Fruit fly (Drosophila melanogaster) whole organism, embryonic: ENCODE results near the gene Xport-B.

Source experiments
- Ada2b ChIP-seq: fragments of 200-800 bp; sonication (Bioruptor generic); IDR thresholded peaks from 2 replicates; pipeline ENCODE4 v1.3.6; 2022; ENCODE audit warnings: missing biosample characterization, missing genetic modification characterization
- Aef1 ChIP-seq: fragments of 200-800 bp; sonication (Bioruptor generic); IDR thresholded peaks from 3 replicates; pipeline ENCODE4 v1.3.6; 2022; ENCODE audit warnings: missing biosample characterization, missing genetic modification characterization
- CG10274 ChIP-seq: fragments of 200-800 bp; sonication (Bioruptor generic); optimal IDR thresholded peaks from 3 replicates; lab custom pipeline; 2017; ENCODE audit warnings: missing biosample characterization, mild to moderate bottlenecking, missing genetic modification characterization
- CG11456 ChIP-seq: fragments of 200-800 bp; sonication (Bioruptor generic); IDR thresholded peaks from 3 replicates; pipeline ENCODE4 v1.3.6; 2022; ENCODE audit warnings: missing biosample characterization, missing genetic modification characterization
- CG11723 ChIP-seq: fragments of 200-800 bp; sonication (Bioruptor generic); optimal IDR thresholded peaks from 2 replicates; lab custom pipeline; 2017; ENCODE audit warnings: missing biosample characterization, mild to moderate bottlenecking, missing genetic modification characterization
- CG15479 ChIP-seq: fragments of 200-800 bp; sonication (Bioruptor generic); optimal IDR thresholded peaks from 3 replicates; lab custom pipeline; 2019; ENCODE audit warnings: missing biosample characterization, mild to moderate bottlenecking, missing genetic modification characterization, moderate library complexity
- CG1603 ChIP-seq: fragments of 200-800 bp; sonication (Bioruptor generic); optimal IDR thresholded peaks from 2 replicates; lab custom pipeline; 2019; ENCODE audit warnings: missing biosample characterization, mild to moderate bottlenecking, missing genetic modification characterization, moderate library complexity
- CG17829 ChIP-seq: fragments of 200-800 bp; optimal IDR thresholded peaks from 2 replicates; lab custom pipeline; 2019; ENCODE audit warnings: missing biosample characterization, mild to moderate bottlenecking, missing genetic modification characterization, moderate library complexity
- CG31224 ChIP-seq: fragments of 200-800 bp; sonication (Bioruptor generic); IDR thresholded peaks from 2 replicates; pipeline ENCODE4 v1.3.6; 2022; ENCODE audit warnings: missing biosample characterization, missing genetic modification characterization
- CG34376 ChIP-seq: fragments of 200-800 bp; sonication (Bioruptor generic); optimal IDR thresholded peaks from 2 replicates; lab custom pipeline; 2018; ENCODE audit warnings: missing biosample characterization, mild to moderate bottlenecking, missing genetic modification characterization
- CG34422 ChIP-seq: fragments of 200-800 bp; sonication (Bioruptor generic); IDR thresholded peaks from 3 replicates; pipeline ENCODE4 v1.3.6; 2022; ENCODE audit warnings: missing biosample characterization, missing genetic modification characterization
- CG3838 ChIP-seq: fragments of 200-800 bp; sonication (Bioruptor generic); optimal IDR thresholded peaks from 3 replicates; lab custom pipeline; 2016; ENCODE audit warnings: missing biosample characterization, missing genetic modification characterization
- CG6791 ChIP-seq: fragments of 200-800 bp; sonication (Bioruptor generic); IDR thresholded peaks from 3 replicates; pipeline ENCODE4 v1.3.6; 2022; ENCODE audit warnings: missing biosample characterization, missing genetic modification characterization; ENCODE audit not compliant: partially characterized antibody
- CG6813 ChIP-seq: fragments of 200-800 bp; sonication (Bioruptor generic); optimal IDR thresholded peaks from 2 replicates; lab custom pipeline; 2017; ENCODE audit warnings: missing biosample characterization, missing genetic modification characterization, mild to moderate bottlenecking, moderate library complexity, missing genetic modification reagents
- CG7786 ChIP-seq: fragments of 200-800 bp; sonication (Bioruptor generic); optimal IDR thresholded peaks from 2 replicates; lab custom pipeline; 2016; ENCODE audit warnings: missing biosample characterization, missing genetic modification characterization
- E2f2 ChIP-seq: fragments of 200-800 bp; sonication (Bioruptor generic); IDR thresholded peaks from 2 replicates; pipeline ENCODE4 v1.3.6; 2022; ENCODE audit warnings: missing biosample characterization, missing genetic modification characterization
- Eip74EF ChIP-seq, 2 experiments: fragments of 200-800 bp in 1 of 2; fragments of >200 bp in 1 of 2; sonication (Bioruptor generic) in 1 of 2; optimal IDR thresholded peaks; 2 replicates each; lab custom pipeline; 2017 to 2019; ENCODE audit warnings: missing biosample characterization in 2 of 2, missing genetic modification characterization in 2 of 2, mild to moderate bottlenecking in 1 of 2, moderate library complexity in 1 of 2
- Gug ChIP-seq: fragments of 200-800 bp; sonication (Bioruptor generic); IDR thresholded peaks from 4 replicates; pipeline ENCODE4 v1.3.6; 2022; ENCODE audit warnings: missing biosample characterization, missing genetic modification characterization
- HLH54F ChIP-seq: fragments of 200-800 bp; sonication (Bioruptor generic); optimal IDR thresholded peaks from 3 replicates; lab custom pipeline; 2016; ENCODE audit warnings: missing biosample characterization, missing genetic modification characterization
- HmgD ChIP-seq: fragments of 200-800 bp; sonication (Bioruptor generic); optimal IDR thresholded peaks from 3 replicates; lab custom pipeline; 2016; ENCODE audit warnings: missing biosample characterization, missing genetic modification characterization
- Mes4 ChIP-seq: fragments of 200-800 bp; sonication (Bioruptor generic); optimal IDR thresholded peaks from 2 replicates; lab custom pipeline; 2016; ENCODE audit warnings: missing biosample characterization, missing genetic modification characterization
- NC2β ChIP-seq: fragments of 200-800 bp; sonication (Bioruptor generic); optimal IDR thresholded peaks from 2 replicates; lab custom pipeline; 2016; ENCODE audit warnings: missing biosample characterization, missing genetic modification characterization
- Nf-YA ChIP-seq: fragments of 200-800 bp; sonication (Bioruptor generic); IDR thresholded peaks from 2 replicates; pipeline ENCODE4 v1.3.6; 2022; ENCODE audit warnings: missing biosample characterization, missing genetic modification characterization
- Optix ChIP-seq: fragments of 200-800 bp; sonication (Bioruptor generic); IDR thresholded peaks from 3 replicates; pipeline ENCODE4 v1.3.6; 2022; ENCODE audit warnings: missing biosample characterization, missing genetic modification characterization
- Sry-δ ChIP-seq: fragments of 200-800 bp; sonication (Bioruptor generic); optimal IDR thresholded peaks from 2 replicates; lab custom pipeline; 2016; ENCODE audit warnings: missing biosample characterization, missing genetic modification characterization
- Tbp ChIP-seq: fragments of >200 bp; optimal IDR thresholded peaks from 2 replicates; lab custom pipeline; 2018; ENCODE audit warnings: missing biosample characterization, missing genetic modification characterization
- aop ChIP-seq: fragments of 200-800 bp; sonication (Bioruptor generic); IDR thresholded peaks from 2 replicates; pipeline ENCODE4 v1.3.6; 2022; ENCODE audit warnings: missing biosample characterization, missing genetic modification characterization
- ase ChIP-seq: fragments of 200-800 bp; sonication (Bioruptor generic); IDR thresholded peaks from 3 replicates; pipeline ENCODE4 v1.3.6; 2022; ENCODE audit warnings: missing biosample characterization, missing genetic modification characterization
- bab2 ChIP-seq: fragments of 200-800 bp; sonication (Bioruptor generic); optimal IDR thresholded peaks from 2 replicates; lab custom pipeline; 2016; ENCODE audit warnings: missing biosample characterization, missing genetic modification characterization
- bsh ChIP-seq, 2 experiments: fragments of 200-800 bp; sonication (Bioruptor generic); optimal IDR thresholded peaks; 2 replicates each; lab custom pipeline; 2017 to 2018; ENCODE audit warnings: mild to moderate bottlenecking in 2 of 2, missing biosample characterization in 2 of 2, missing genetic modification characterization in 2 of 2, moderate library complexity in 1 of 2
- chm ChIP-seq: fragments of 200-800 bp; sonication (Bioruptor generic); IDR thresholded peaks from 2 replicates; pipeline ENCODE4 v1.3.6; 2022; ENCODE audit warnings: missing biosample characterization, missing genetic modification characterization
- crc ChIP-seq: fragments of 200-800 bp; sonication (Bioruptor generic); optimal IDR thresholded peaks from 2 replicates; lab custom pipeline; 2016; ENCODE audit warnings: missing biosample characterization, missing genetic modification characterization
- cwo ChIP-seq: fragments of 200-800 bp; sonication (Bioruptor generic); optimal IDR thresholded peaks from 3 replicates; lab custom pipeline; 2017; ENCODE audit warnings: missing biosample characterization, missing genetic modification characterization, mild to moderate bottlenecking, moderate library complexity, missing genetic modification reagents
- disco-r ChIP-seq: fragments of 200-800 bp; sonication (Bioruptor generic); optimal IDR thresholded peaks from 2 replicates; lab custom pipeline; 2016; ENCODE audit warnings: missing biosample characterization, missing genetic modification characterization
- dm ChIP-seq: fragments of 200-800 bp; sonication (Bioruptor generic); optimal IDR thresholded peaks from 3 replicates; lab custom pipeline; 2016; ENCODE audit warnings: missing biosample characterization, missing genetic modification characterization
- emc ChIP-seq: fragments of 200-800 bp; sonication (Bioruptor generic); optimal IDR thresholded peaks from 2 replicates; lab custom pipeline; 2016; ENCODE audit warnings: missing biosample characterization, missing genetic modification characterization
- en ChIP-seq: fragments of 200-800 bp; sonication (Bioruptor generic); optimal IDR thresholded peaks from 2 replicates; lab custom pipeline; 2016; ENCODE audit warnings: missing biosample characterization, missing genetic modification characterization
- hb ChIP-seq: fragments of 200-800 bp; sonication (Bioruptor generic); IDR thresholded peaks from 3 replicates; pipeline ENCODE4 v1.3.6; 2022; ENCODE audit warnings: missing biosample characterization, missing genetic modification characterization; ENCODE audit not compliant: partially characterized antibody
- hbn ChIP-seq: fragments of 200-800 bp; sonication (Bioruptor generic); IDR thresholded peaks from 2 replicates; pipeline ENCODE4 v1.3.6; 2022; ENCODE audit warnings: missing biosample characterization, missing genetic modification characterization; ENCODE audit not compliant: partially characterized antibody
- nerfin-1 ChIP-seq: fragments of 200-800 bp; sonication (Bioruptor generic); optimal IDR thresholded peaks from 3 replicates; lab custom pipeline; 2019; ENCODE audit warnings: missing biosample characterization, mild to moderate bottlenecking, missing genetic modification characterization, moderate library complexity
- nmo ChIP-seq: fragments of 200-800 bp; sonication (Bioruptor generic); optimal IDR thresholded peaks from 2 replicates; lab custom pipeline; 2018; ENCODE audit warnings: missing biosample characterization, mild to moderate bottlenecking, missing genetic modification characterization, moderate library complexity
- oc ChIP-seq: fragments of 200-800 bp; sonication (Bioruptor generic); optimal IDR thresholded peaks from 2 replicates; lab custom pipeline; 2018; ENCODE audit warnings: missing biosample characterization, mild to moderate bottlenecking, missing genetic modification characterization, moderate library complexity
- run ChIP-seq: fragments of 200-800 bp; sonication (Bioruptor generic); optimal IDR thresholded peaks from 3 replicates; lab custom pipeline; 2018; ENCODE audit warnings: missing biosample characterization, mild to moderate bottlenecking, missing genetic modification characterization
- sna ChIP-seq: fragments of 200-800 bp; sonication (Bioruptor generic); IDR thresholded peaks from 2 replicates; pipeline ENCODE4 v1.3.6; 2022; ENCODE audit warnings: missing biosample characterization, missing genetic modification characterization; ENCODE audit not compliant: partially characterized antibody
- tio ChIP-seq: fragments of 200-800 bp; sonication (Bioruptor generic); optimal IDR thresholded peaks from 2 replicates; lab custom pipeline; 2017; ENCODE audit warnings: missing biosample characterization, missing genetic modification characterization, inconsistent platforms
- ttk ChIP-seq: fragments of 200-800 bp; sonication (Bioruptor generic); IDR thresholded peaks from 2 replicates; pipeline ENCODE4 v2.1.2; 2022; ENCODE audit warnings: missing biosample characterization, missing genetic modification characterization
- twi ChIP-seq: fragments of 200-800 bp; optimal IDR thresholded peaks from 2 replicates; lab custom pipeline; 2019; ENCODE audit warnings: missing biosample characterization, mild to moderate bottlenecking, missing genetic modification characterization, moderate library complexity
- wdn ChIP-seq: fragments of 200-800 bp; sonication (Bioruptor generic); IDR thresholded peaks from 2 replicates; pipeline ENCODE4 v1.3.6; 2022; ENCODE audit warnings: missing biosample characterization, missing genetic modification characterization
- wek ChIP-seq: fragments of 200-800 bp; sonication (Bioruptor generic); optimal IDR thresholded peaks from 3 replicates; lab custom pipeline; 2018; ENCODE audit warnings: missing biosample characterization, mild to moderate bottlenecking, missing genetic modification characterization, moderate library complexity
- zen ChIP-seq: fragments of 200-800 bp; sonication (Bioruptor generic); optimal IDR thresholded peaks from 3 replicates; lab custom pipeline; 2018; ENCODE audit warnings: missing biosample characterization, mild to moderate bottlenecking, missing genetic modification characterization, moderate library complexity
- zfh1 ChIP-seq: fragments of 200-800 bp; sonication (Bioruptor generic); IDR thresholded peaks from 3 replicates; pipeline ENCODE4 v1.3.6; 2022; ENCODE audit warnings: missing biosample characterization, missing genetic modification characterization

Xport-B gene

dm6 chr3R:19905932-19906439 is 9.2 kb downstream of the Xport-B start (continued):
- TF ChIP-seq ase (GFP tag; lab: Robert Waterston, UW) (peak; percentile 80), Mes4 (GFP tag; lab: Kevin White, UChicago) (peak; percentile 59), CG34376 (GFP tag; lab: Kevin White, UChicago) (peak; percentile 44), chm (GFP tag; lab: Robert Waterston, UW) (peak; percentile 75), CG1603 (tag; lab: Kevin White, UChicago) (peak; percentile 87), hb (GFP tag; lab: Robert Waterston, UW) (no peak), CG3838 (no peak), CG31224 (GFP tag; lab: Robert Waterston, UW) (peak; percentile 80), crc (GFP tag; lab: Kevin White, UChicago) (peak; percentile 64), hbn (GFP tag; lab: Robert Waterston, UW) (no peak), CG11723 (GFP tag; lab: Kevin White, UChicago) (peak; percentile 67), Tbp (GFP tag; lab: Kevin White, UChicago) (no peak), sna (GFP tag; lab: Robert Waterston, UW) (no peak), HmgD (GFP tag; lab: Kevin White, UChicago) (peak; percentile 27), emc (GFP tag; lab: Kevin White, UChicago) (peak; percentile 4), Aef1 (GFP tag; lab: Robert Waterston, UW) (peak; percentile 83), CG34422 (GFP tag; lab: Robert Waterston, UW) (peak; percentile 85), disco-r (GFP tag; lab: Kevin White, UChicago) (peak; percentile 46), CG11456 (peak; percentile 80), CG15479 (GFP tag; lab: Kevin White, UChicago) (no peak), nerfin-1 (tag; lab: Kevin White, UChicago) (peak; percentile 48), nmo (peak; percentile 49), CG6791 (GFP tag; lab: Robert Waterston, UW) (no peak), HLH54F (GFP tag; lab: Kevin White, UChicago) (peak; percentile 83), tio (peak; percentile 61), run (tag; lab: Kevin White, UChicago) (no peak), Nf-YA (peak; percentile 63), wek (GFP tag; lab: Kevin White, UChicago) (no peak), oc (peak; percentile 44), CG17829 (tag; lab: Kevin White, UChicago) (peak; percentile 74), CG10274 (GFP tag; lab: Kevin White, UChicago) (peak; percentile 65), Gug (GFP tag; lab: Robert Waterston, UW) (peak; percentile 89), CG6813 (GFP tag; lab: Kevin White, UChicago) (peak; percentile 66), Eip74EF (GFP tag; optimal IDR thresholded peaks at IDR 0.05; lab: Kevin White, UChicago) (peak in 1 of 2 experiments; percentile 6), en (GFP tag; lab: Kevin White, UChicago) (no peak), E2f2 (GFP tag; lab: Robert Waterston, UW) (peak; percentile 58), Sry-δ (GFP tag; lab: Kevin White, UChicago) (peak; percentile 30), twi (tag; lab: Kevin White, UChicago) (peak; percentile 20), dm (GFP tag; lab: Kevin White, UChicago) (peak; percentile 44), ttk (GFP tag; lab: Robert Waterston, UW) (peak; percentile 27), Optix (GFP tag; lab: Robert Waterston, UW) (peak; percentile 76), CG7786 (GFP tag; lab: Kevin White, UChicago) (peak; percentile 85), bsh (GFP tag; optimal IDR thresholded peaks at IDR 0.05; lab: Kevin White, UChicago) (peak; percentile 34 to 81), wdn (peak; percentile 79), Ada2b (GFP tag; lab: Robert Waterston, UW) (peak; percentile 78), zen (tag; lab: Kevin White, UChicago) (peak; percentile 41), cwo (peak; percentile 85), NC2β (GFP tag; lab: Kevin White, UChicago) (peak; percentile 48), aop (no peak), zfh1 (GFP tag; lab: Robert Waterston, UW) (peak; percentile 81), bab2 (peak; percentile 89)
